Fruit fly (Drosophila melanogaster) Kc167 (cell line): ENCODE measurements around the gene Remo.

ENCODE experiments used
- Myc ChIP-seq: fragments of >200 bp; optimal IDR thresholded peaks from 2 replicates; lab custom pipeline; 2017; ENCODE audit warnings: missing external identifiers
- Sin3A ChIP-seq: fragments of >200 bp; optimal IDR thresholded peaks from 2 replicates; lab custom pipeline; 2018; ENCODE audit warnings: missing external identifiers
- insv ChIP-seq: fragments of >200 bp; optimal IDR thresholded peaks from 3 replicates; lab custom pipeline; 2018; ENCODE audit warnings: missing external identifiers
- psq ChIP-seq: fragments of >200 bp; optimal IDR thresholded peaks from 2 replicates; lab custom pipeline; 2017; ENCODE audit warnings: missing external identifiers
- ttk ChIP-seq: sonication (Bioruptor generic); optimal IDR thresholded peaks from 2 replicates; lab custom pipeline; 2017; ENCODE audit warnings: missing external identifiers

- TF ChIP-seq psq (lab: Kevin White, UChicago) (no peak), Sin3A (lab: Kevin White, UChicago) (no peak), ttk (lab: Kevin White, UChicago) (no peak), Myc (lab: Kevin White, UChicago) (no peak), insv (no peak)
Observed at dm6 chrX:13334434-13335146, 46.7 kb downstream of the Remo start.
